Worm (Caenorhabditis elegans) whole organism, L3 larva: ENCODE data around the gene T16A9.3.

Source experiments
- R02D3.7 ChIP-seq: fragments of 150-350 bp; optimal IDR thresholded peaks from 2 replicates; lab custom pipeline; 2014; ENCODE audit warnings: missing biosample characterization, missing genetic modification characterization
- aly-2 ChIP-seq: fragments of 150-350 bp; optimal IDR thresholded peaks from 2 replicates; lab custom pipeline; 2014; ENCODE audit warnings: missing biosample characterization, missing genetic modification characterization
- ceh-16 ChIP-seq: sonication (generic microtip); optimal IDR thresholded peaks from 2 replicates; lab custom pipeline; 2017; ENCODE audit warnings: missing biosample characterization, missing genetic modification characterization
- ceh-28 ChIP-seq: fragments of 150-350 bp; optimal IDR thresholded peaks from 2 replicates; lab custom pipeline; 2014; ENCODE audit warnings: missing biosample characterization, missing genetic modification reagents, missing genetic modification characterization
- ceh-82 ChIP-seq: fragments of 150-350 bp; optimal IDR thresholded peaks from 2 replicates; lab custom pipeline; 2014; ENCODE audit warnings: missing biosample characterization, missing genetic modification characterization
- ceh-9 ChIP-seq: sonication (generic microtip); optimal IDR thresholded peaks from 2 replicates; lab custom pipeline; 2018; ENCODE audit warnings: missing biosample characterization, missing genetic modification characterization
- daf-12 ChIP-seq: fragments of 150-350 bp; optimal IDR thresholded peaks from 2 replicates; lab custom pipeline; 2014; ENCODE audit warnings: missing biosample characterization, missing genetic modification reagents, missing genetic modification characterization
- egl-27 ChIP-seq: sonication (generic microtip); optimal IDR thresholded peaks from 4 replicates; lab custom pipeline; 2017; ENCODE audit warnings: missing biosample characterization, missing genetic modification reagents, missing genetic modification characterization
- egl-5 ChIP-seq: fragments of 150-350 bp; optimal IDR thresholded peaks from 2 replicates; lab custom pipeline; 2017; ENCODE audit warnings: missing biosample characterization, missing genetic modification reagents, missing genetic modification characterization, inconsistent platforms
- elt-1 ChIP-seq: fragments of 150-350 bp; optimal IDR thresholded peaks from 2 replicates; lab custom pipeline; 2014; ENCODE audit warnings: missing biosample characterization, missing genetic modification characterization
- elt-2 ChIP-seq: sonication (generic microtip); optimal IDR thresholded peaks from 2 replicates; lab custom pipeline; 2016; ENCODE audit warnings: missing genetic modification reagents, mild to moderate bottlenecking, missing genetic modification characterization, missing compliant biosample characterization
- elt-3 ChIP-seq, 3 experiments: fragments of 150-350 bp in 1 of 3; sonication (generic microtip) in 2 of 3; optimal IDR thresholded peaks; 2 replicates in 2 of 3; 4 replicates in 1 of 3; lab custom pipeline; 2014 to 2017; ENCODE audit warnings: missing biosample characterization in 3 of 3, missing genetic modification characterization in 3 of 3
- eor-1 ChIP-seq, 2 experiments: fragments of 150-350 bp; optimal IDR thresholded peaks; 2 replicates each; lab custom pipeline; 2014 to 2018; ENCODE audit warnings: missing biosample characterization in 2 of 2, missing genetic modification characterization in 2 of 2
- fkh-2 ChIP-seq: fragments of 150-350 bp; optimal IDR thresholded peaks from 2 replicates; lab custom pipeline; 2014; ENCODE audit warnings: missing biosample characterization, missing genetic modification reagents, missing genetic modification characterization
- hmg-11 ChIP-seq: sonication (generic microtip); optimal IDR thresholded peaks from 2 replicates; lab custom pipeline; 2016; ENCODE audit warnings: missing genetic modification characterization, missing compliant biosample characterization
- jun-1 ChIP-seq: fragments of 150-350 bp; optimal IDR thresholded peaks from 2 replicates; lab custom pipeline; 2014; ENCODE audit warnings: missing biosample characterization, missing genetic modification reagents, missing genetic modification characterization
- lin-15B ChIP-seq: fragments of 150-350 bp; optimal IDR thresholded peaks from 2 replicates; lab custom pipeline; 2014; ENCODE audit warnings: missing biosample characterization, missing genetic modification characterization
- lin-39 ChIP-seq: fragments of 150-350 bp; optimal IDR thresholded peaks from 2 replicates; lab custom pipeline; 2018; ENCODE audit warnings: missing biosample characterization, missing genetic modification reagents, missing genetic modification characterization
- lsy-12 ChIP-seq: sonication (generic microtip); optimal IDR thresholded peaks from 2 replicates; lab custom pipeline; 2016; ENCODE audit warnings: mild to moderate bottlenecking, missing genetic modification characterization, missing compliant biosample characterization
- mdl-1 ChIP-seq: fragments of 150-350 bp; optimal IDR thresholded peaks from 2 replicates; lab custom pipeline; 2014; ENCODE audit warnings: missing biosample characterization, missing genetic modification characterization
- mml-1 ChIP-seq: fragments of 150-350 bp; sonication (generic microtip); optimal IDR thresholded peaks from 3 replicates; lab custom pipeline; 2014; ENCODE audit warnings: missing biosample characterization, missing genetic modification characterization
- nfya-1 ChIP-seq: sonication (generic microtip); optimal IDR thresholded peaks from 2 replicates; lab custom pipeline; 2017; ENCODE audit warnings: missing genetic modification characterization, mild to moderate bottlenecking, missing compliant biosample characterization, antibody characterized with exemption, moderate library complexity; ENCODE audit not compliant: insufficient read depth
- nhr-11 ChIP-seq: fragments of 150-350 bp; optimal IDR thresholded peaks from 2 replicates; lab custom pipeline; 2014; ENCODE audit warnings: missing biosample characterization, missing genetic modification characterization
- nhr-12 ChIP-seq: fragments of 150-350 bp; optimal IDR thresholded peaks from 2 replicates; lab custom pipeline; 2014; ENCODE audit warnings: missing biosample characterization, missing genetic modification characterization
- nhr-23 ChIP-seq: fragments of 150-350 bp; optimal IDR thresholded peaks from 2 replicates; lab custom pipeline; 2014; ENCODE audit warnings: missing biosample characterization, missing genetic modification reagents, missing genetic modification characterization
- nhr-237 ChIP-seq: fragments of 150-350 bp; optimal IDR thresholded peaks from 2 replicates; lab custom pipeline; 2014; ENCODE audit warnings: missing biosample characterization, missing genetic modification characterization
- nhr-25 ChIP-seq: sonication (generic microtip); optimal IDR thresholded peaks from 2 replicates; lab custom pipeline; 2017; ENCODE audit warnings: missing biosample characterization, missing genetic modification characterization
- nhr-28 ChIP-seq: fragments of 150-350 bp; optimal IDR thresholded peaks from 2 replicates; lab custom pipeline; 2014; ENCODE audit warnings: missing biosample characterization, missing genetic modification characterization
- nhr-67 ChIP-seq: fragments of 150-350 bp; optimal IDR thresholded peaks from 2 replicates; lab custom pipeline; 2014; ENCODE audit warnings: missing biosample characterization, missing genetic modification characterization
- nhr-76 ChIP-seq: fragments of 150-350 bp; sonication (generic microtip); optimal IDR thresholded peaks from 5 replicates; lab custom pipeline; 2014; ENCODE audit warnings: missing biosample characterization, missing genetic modification characterization
- pha-4 ChIP-seq: fragments of 150-350 bp; optimal IDR thresholded peaks from 2 replicates; lab custom pipeline; 2014; ENCODE audit warnings: missing biosample characterization, missing genetic modification reagents, missing genetic modification characterization
- pqm-1 ChIP-seq: fragments of 150-350 bp; optimal IDR thresholded peaks from 2 replicates; lab custom pipeline; 2017; ENCODE audit warnings: missing biosample characterization, missing genetic modification characterization, inconsistent platforms
- sea-2 ChIP-seq: fragments of 150-350 bp; sonication (generic microtip); optimal IDR thresholded peaks from 4 replicates; lab custom pipeline; 2014; ENCODE audit warnings: missing biosample characterization, missing genetic modification reagents, missing genetic modification characterization
- skn-1 ChIP-seq: fragments of 150-350 bp; optimal IDR thresholded peaks from 2 replicates; lab custom pipeline; 2014; ENCODE audit warnings: missing biosample characterization, missing genetic modification characterization
- snpc-4 ChIP-seq: fragments of 150-350 bp; optimal IDR thresholded peaks from 2 replicates; lab custom pipeline; 2014; ENCODE audit warnings: missing biosample characterization, missing genetic modification characterization
- unc-39 ChIP-seq: sonication (generic microtip); optimal IDR thresholded peaks from 4 replicates; lab custom pipeline; 2017; ENCODE audit warnings: missing biosample characterization, missing genetic modification characterization
- unc-62 ChIP-seq: fragments of 150-350 bp; sonication (generic microtip); optimal IDR thresholded peaks from 4 replicates; lab custom pipeline; 2014; ENCODE audit warnings: missing biosample characterization, missing genetic modification reagents, missing genetic modification characterization
- zag-1 ChIP-seq: fragments of 150-350 bp; optimal IDR thresholded peaks from 2 replicates; lab custom pipeline; 2014; ENCODE audit warnings: missing biosample characterization, missing genetic modification characterization
- ztf-11 ChIP-seq: fragments of 150-350 bp; optimal IDR thresholded peaks from 2 replicates; lab custom pipeline; 2014; ENCODE audit warnings: missing biosample characterization, missing genetic modification characterization
- ztf-4 ChIP-seq: fragments of 150-350 bp; optimal IDR thresholded peaks from 2 replicates; lab custom pipeline; 2014; ENCODE audit warnings: missing biosample characterization, missing genetic modification characterization

T16A9.3 gene

ce11 chrV:14226373-14226772, 21.1 kb downstream of the T16A9.3 start, which contains the start of gene nep-21:
nep-21 (minus strand) TSS chrV:14226473.
- TF ChIP-seq eor-1 (tag; optimal IDR thresholded peaks at IDR 0.05; lab: Kevin White, UChicago) = no peak
- no peak for TF ChIP-seq elt-1 (tag; lab: Kevin White, UChicago)
- no peak for TF ChIP-seq jun-1 (tag; lab: Kevin White, UChicago)
- TF ChIP-seq sea-2 (GFP tag; lab: Kevin White, UChicago) = no peak
- TF ChIP-seq ceh-82 = no peak
- TF ChIP-seq nhr-76 (tag; lab: Kevin White, UChicago) = no peak
- TF ChIP-seq lsy-12 = no peak
- TF ChIP-seq unc-62 = no peak
- no peak for TF ChIP-seq nfya-1
- no peak for TF ChIP-seq snpc-4
- no peak for TF ChIP-seq aly-2 (tag; lab: Kevin White, UChicago)
- no peak for TF ChIP-seq nhr-23
- TF ChIP-seq egl-27 (tag; lab: Kevin White, UChicago) = no peak
- TF ChIP-seq ztf-11 (tag; lab: Kevin White, UChicago) = no peak
- no peak for TF ChIP-seq pqm-1 (tag; lab: Kevin White, UChicago)
- no peak for TF ChIP-seq daf-12 (tag; lab: Kevin White, UChicago)
- TF ChIP-seq skn-1 = no peak
- no peak for TF ChIP-seq elt-3 (tag; optimal IDR thresholded peaks at IDR 0.05; lab: Kevin White, UChicago)
- no peak for TF ChIP-seq fkh-2
- TF ChIP-seq nhr-12 (tag; lab: Kevin White, UChicago) = no peak

ce11 chrV:14230788-14231583, 25.7 kb downstream of the T16A9.3 start:
- TF ChIP-seq unc-62 = no peak
- TF ChIP-seq sea-2 (GFP tag; lab: Kevin White, UChicago) = no peak
- no peak for TF ChIP-seq jun-1 (tag; lab: Kevin White, UChicago)
- TF ChIP-seq hmg-11 (tag; lab: Kevin White, UChicago) = no peak
- no peak for TF ChIP-seq lsy-12
- no peak for TF ChIP-seq aly-2 (tag; lab: Kevin White, UChicago)
- no peak for TF ChIP-seq skn-1
- no peak for TF ChIP-seq eor-1 (tag; optimal IDR thresholded peaks at IDR 0.05; lab: Kevin White, UChicago)
- no peak for TF ChIP-seq lin-39 (tag; lab: Kevin White, UChicago)
- TF ChIP-seq elt-2 = no peak
- TF ChIP-seq ceh-16 (tag; lab: Kevin White, UChicago) = no peak
- TF ChIP-seq nhr-25 (tag; lab: Kevin White, UChicago) = no peak
- TF ChIP-seq nhr-23 = no peak
- no peak for TF ChIP-seq nhr-11
- no peak for TF ChIP-seq nhr-67 (tag; lab: Kevin White, UChicago)
- TF ChIP-seq mml-1 (tag; lab: Kevin White, UChicago) = no peak

DNA sequence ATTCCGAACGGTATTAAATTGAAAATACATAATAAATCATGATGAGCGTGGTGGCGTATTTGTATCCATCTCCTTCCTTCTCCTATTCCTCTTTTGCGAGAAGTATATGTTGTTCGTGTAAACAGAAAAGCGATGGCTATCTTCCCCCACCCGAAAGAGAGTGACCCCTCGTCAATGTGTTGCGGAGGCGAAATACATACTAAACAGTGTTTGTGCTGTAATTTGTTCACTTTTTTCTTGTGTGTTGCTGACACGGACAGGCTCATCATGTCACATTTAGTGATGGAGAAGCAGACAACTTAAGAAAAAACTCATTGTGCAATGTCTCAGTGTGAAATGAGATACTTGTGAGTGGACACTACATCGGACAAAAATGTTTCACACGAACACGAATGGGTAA, 26.3 kb downstream of the T16A9.3 start:
- TF ChIP-seq fkh-2 (no peak), zag-1 (tag; lab: Kevin White, UChicago) (no peak), pha-4 (no peak), nhr-28 (tag; lab: Kevin White, UChicago) (no peak), nhr-67 (tag; lab: Kevin White, UChicago) (no peak), nhr-25 (tag; lab: Kevin White, UChicago) (no peak), elt-3 (tag; optimal IDR thresholded peaks at IDR 0.05; lab: Kevin White, UChicago) (no peak)

ce11 chrV:14235942-14236341, 30.6 kb downstream of the T16A9.3 start, which contains the start of gene ent-3:
ent-3 (minus strand) TSS chrV:14236042.
- TF ChIP-seq lsy-12 (no peak), fkh-2 (no peak), lin-15B (tag; lab: Kevin White, UChicago) (no peak), daf-12 (tag; lab: Kevin White, UChicago) (no peak), pha-4 (no peak), unc-39 (tag; lab: Kevin White, UChicago) (no peak), ceh-28 (tag; lab: Kevin White, UChicago) (no peak), skn-1 (no peak), nhr-237 (tag; lab: Kevin White, UChicago) (no peak), nhr-25 (tag; lab: Kevin White, UChicago) (no peak), ztf-11 (tag; lab: Kevin White, UChicago) (no peak), mdl-1 (no peak), R02D3.7 (tag; lab: Kevin White, UChicago) (no peak), ceh-9 (no peak), jun-1 (tag; lab: Kevin White, UChicago) (no peak), snpc-4 (no peak), egl-5 (tag; lab: Kevin White, UChicago) (no peak), aly-2 (tag; lab: Kevin White, UChicago) (no peak), nhr-76 (tag; lab: Kevin White, UChicago) (no peak), ztf-4 (tag; lab: Kevin White, UChicago) (no peak)
